Worm (Caenorhabditis elegans) whole organism, mixed stage, embryonic: ENCODE measurements around the gene asna-1.

Experiments used
- ceh-43 ChIP-seq: fragments of 200-800 bp; sonication (Bioruptor generic); optimal IDR thresholded peaks from 2 replicates; lab custom pipeline; 2018; ENCODE audit warnings: mild to moderate bottlenecking, missing genetic modification characterization, moderate library complexity, missing compliant biosample characterization
- elt-1 ChIP-seq: sonication (generic microtip); optimal IDR thresholded peaks from 2 replicates; lab custom pipeline; 2017; ENCODE audit warnings: missing genetic modification characterization, mild to moderate bottlenecking, missing compliant biosample characterization, antibody characterized with exemption, moderate library complexity, borderline replicate concordance; ENCODE audit not compliant: insufficient read depth
- elt-3 ChIP-seq: fragments of 150-350 bp; optimal IDR thresholded peaks from 2 replicates; lab custom pipeline; 2014; ENCODE audit warnings: missing biosample characterization, missing genetic modification characterization
- lin-13 ChIP-seq: fragments of 150-350 bp; optimal IDR thresholded peaks from 2 replicates; lab custom pipeline; 2014; ENCODE audit warnings: missing biosample characterization, missing genetic modification characterization
- nhr-2 ChIP-seq: fragments of 150-350 bp; optimal IDR thresholded peaks from 2 replicates; lab custom pipeline; 2014; ENCODE audit warnings: missing biosample characterization, missing genetic modification characterization
- pha-4 ChIP-seq: fragments of 150-350 bp; optimal IDR thresholded peaks from 2 replicates; lab custom pipeline; 2018; ENCODE audit warnings: missing biosample characterization, missing genetic modification reagents, missing genetic modification characterization
- sptf-1 ChIP-seq: sonication (generic microtip); optimal IDR thresholded peaks from 2 replicates; lab custom pipeline; 2017; ENCODE audit warnings: mild to moderate bottlenecking, missing genetic modification characterization, moderate library complexity, missing compliant biosample characterization
- unc-62 ChIP-seq: fragments of 150-350 bp; optimal IDR thresholded peaks from 2 replicates; lab custom pipeline; 2014; ENCODE audit warnings: missing biosample characterization, missing genetic modification reagents, missing genetic modification characterization
- zip-8 ChIP-seq: fragments of 150-350 bp; optimal IDR thresholded peaks from 2 replicates; lab custom pipeline; 2014; ENCODE audit warnings: missing biosample characterization, missing genetic modification characterization
- ztf-11 ChIP-seq: fragments of 150-350 bp; optimal IDR thresholded peaks from 2 replicates; lab custom pipeline; 2014; ENCODE audit warnings: missing biosample characterization, missing genetic modification characterization

- TF ChIP-seq elt-3 (tag; lab: Kevin White, UChicago) = no peak
- no peak for TF ChIP-seq elt-1 (tag; lab: Kevin White, UChicago)
- TF ChIP-seq unc-62 = no peak
- no peak for TF ChIP-seq ztf-11 (tag; lab: Kevin White, UChicago)
- no peak for TF ChIP-seq pha-4 (tag; lab: Kevin White, UChicago)
- no peak for TF ChIP-seq ceh-43 (GFP tag; lab: Kevin White, UChicago)
- TF ChIP-seq sptf-1 = no peak
- no peak for TF ChIP-seq nhr-2 (tag; lab: Kevin White, UChicago)
- no peak for TF ChIP-seq lin-13 (tag; lab: Kevin White, UChicago)
- no peak for TF ChIP-seq zip-8
Observed at ce11 chrIII:8849507-8849906, 45.4 kb upstream of the asna-1 start, which contains the start of gene F44E2.8.
